Fruit fly (Drosophila melanogaster): Measurements from ENCODE around the gene SkpD.

The SkpD gene

dm6 chrX:19783457-19783856, 29.1 kb upstream of the SkpD start, which contains the start of gene zld:
Gene zld (minus strand): TSS chrX:19783548.
- TF ChIP-seq Pif1A (GFP tag; optimal IDR thresholded peaks at IDR 0.05) (no peak), CG8159 (tag; optimal IDR thresholded peaks at IDR 0.05) (no peak), CG13204 (GFP tag; optimal IDR thresholded peaks at IDR 0.05) (peak; percentile 81), Pif1B (GFP tag; optimal IDR thresholded peaks at IDR 0.05) (no peak), CG14655 (GFP tag; optimal IDR thresholded peaks at IDR 0.05) (no peak), CG4496 (GFP tag; IDR thresholded peaks at IDR 0.05) (peak; percentile 56; the same call in 2 of the 3 replicates), CG9948 (tag; optimal IDR thresholded peaks at IDR 0.05) (no peak), CG17806 (tag; optimal IDR thresholded peaks at IDR 0.05) (no peak)

dm6 chrX:19784875-19785274, 27.7 kb upstream of the SkpD start:
- TF ChIP-seq CG9948 (tag; optimal IDR thresholded peaks at IDR 0.05) (peak; percentile 50), CG12605 (GFP tag; IDR thresholded peaks at IDR 0.05) (peak; percentile 15; the same call in 1 of the 2 replicates), CG8301 (tag; optimal IDR thresholded peaks at IDR 0.05) (peak; percentile 1), Pif1B (GFP tag; optimal IDR thresholded peaks at IDR 0.05) (no peak), CG17806 (tag; optimal IDR thresholded peaks at IDR 0.05) (peak; percentile 47), Ets98B (GFP tag; IDR thresholded peaks at IDR 0.05) (no peak), CG4496 (GFP tag; IDR thresholded peaks at IDR 0.05) (0 out of 3 replicates have a peak, but pooled peaks have one; percentile 27), CG8159 (tag; optimal IDR thresholded peaks at IDR 0.05) (peak; percentile 42), CG15710 (tag; optimal IDR thresholded peaks at IDR 0.05) (peak; percentile 46), CG14655 (GFP tag; optimal IDR thresholded peaks at IDR 0.05) (peak; percentile 27), CG34367 (tag; optimal IDR thresholded peaks at IDR 0.05) (peak; percentile 38), EcR (GFP tag; optimal IDR thresholded peaks at IDR 0.05) (no peak), D1 (tag; optimal IDR thresholded peaks at IDR 0.05) (no peak), gl (tag; optimal IDR thresholded peaks at IDR 0.05) (no peak), Snoo (tag; optimal IDR thresholded peaks at IDR 0.05) (no peak), fd96Ca (GFP tag; IDR thresholded peaks at IDR 0.05) (no peak), rn (GFP tag; IDR thresholded peaks at IDR 0.05) (no peak), CG10348 (GFP tag; IDR thresholded peaks at IDR 0.05) (no peak), Pif1A (GFP tag; optimal IDR thresholded peaks at IDR 0.05) (peak; percentile 18), CG13204 (GFP tag; optimal IDR thresholded peaks at IDR 0.05) (no peak), CG32121 (GFP tag; IDR thresholded peaks at IDR 0.05) (no peak)

- TF ChIP-seq CG12605 (GFP tag; IDR thresholded peaks at IDR 0.05) (no peak), gl (tag; optimal IDR thresholded peaks at IDR 0.05) (no peak), CG8159 (tag; optimal IDR thresholded peaks at IDR 0.05) (no peak), CG15710 (tag; optimal IDR thresholded peaks at IDR 0.05) (no peak), EcR (GFP tag; optimal IDR thresholded peaks at IDR 0.05) (no peak)
Observed at dm6 chrX:19785403-19785802, 27.1 kb upstream of the SkpD start.

dm6 chrX:19786823-19787222, 25.7 kb upstream of the SkpD start:
- TF ChIP-seq CG34367 (tag; optimal IDR thresholded peaks at IDR 0.05) (no peak), CG32121 (GFP tag; IDR thresholded peaks at IDR 0.05) (no peak), CG9948 (tag; optimal IDR thresholded peaks at IDR 0.05) (no peak), CG13204 (GFP tag; optimal IDR thresholded peaks at IDR 0.05) (no peak), CG4496 (GFP tag; IDR thresholded peaks at IDR 0.05) (no peak), gl (tag; optimal IDR thresholded peaks at IDR 0.05) (no peak), D1 (tag; optimal IDR thresholded peaks at IDR 0.05) (no peak), CG17806 (tag; optimal IDR thresholded peaks at IDR 0.05) (no peak), Ets98B (GFP tag; IDR thresholded peaks at IDR 0.05) (no peak), CG15710 (tag; optimal IDR thresholded peaks at IDR 0.05) (no peak), CG8301 (tag; optimal IDR thresholded peaks at IDR 0.05) (no peak)

dm6 chrX:19787921-19788620, 24.5 kb upstream of the SkpD start:
- TF ChIP-seq CG4496 (GFP tag; IDR thresholded peaks at IDR 0.05) (0 out of 3 replicates have a peak, but pooled peaks have one; percentile 21), gl (tag; optimal IDR thresholded peaks at IDR 0.05) (no peak)

dm6 chrX:19788621-19788944, 23.9 kb upstream of the SkpD start:
- TF ChIP-seq CG8159 (tag; optimal IDR thresholded peaks at IDR 0.05), result no peak
- TF ChIP-seq CG15710 (tag; optimal IDR thresholded peaks at IDR 0.05), result no peak
- TF ChIP-seq gl (tag; optimal IDR thresholded peaks at IDR 0.05), result no peak
- no peak for TF ChIP-seq D1 (tag; optimal IDR thresholded peaks at IDR 0.05)
- no peak for TF ChIP-seq Ets98B (GFP tag; IDR thresholded peaks at IDR 0.05)
- TF ChIP-seq CG8301 (tag; optimal IDR thresholded peaks at IDR 0.05), result no peak
- no peak for TF ChIP-seq EcR (GFP tag; optimal IDR thresholded peaks at IDR 0.05)
- TF ChIP-seq CG9948 (tag; optimal IDR thresholded peaks at IDR 0.05), result no peak
- no peak for TF ChIP-seq CG13204 (GFP tag; optimal IDR thresholded peaks at IDR 0.05)
- no peak for TF ChIP-seq Snoo (tag; optimal IDR thresholded peaks at IDR 0.05)
- no peak for TF ChIP-seq CG14655 (GFP tag; optimal IDR thresholded peaks at IDR 0.05)

- TF ChIP-seq CG32121 (GFP tag; IDR thresholded peaks at IDR 0.05), result no peak
- no peak for TF ChIP-seq Pif1B (GFP tag; optimal IDR thresholded peaks at IDR 0.05)
- no peak for TF ChIP-seq CG8301 (tag; optimal IDR thresholded peaks at IDR 0.05)
- TF ChIP-seq Pif1A (GFP tag; optimal IDR thresholded peaks at IDR 0.05), result no peak
- TF ChIP-seq CG14655 (GFP tag; optimal IDR thresholded peaks at IDR 0.05), result no peak
- no peak for TF ChIP-seq CG12605 (GFP tag; IDR thresholded peaks at IDR 0.05)
- TF ChIP-seq CG13204 (GFP tag; optimal IDR thresholded peaks at IDR 0.05), result no peak
- TF ChIP-seq CG9948 (tag; optimal IDR thresholded peaks at IDR 0.05), result no peak
- no peak for TF ChIP-seq D1 (tag; optimal IDR thresholded peaks at IDR 0.05)
- no peak for TF ChIP-seq CG15710 (tag; optimal IDR thresholded peaks at IDR 0.05)
Observed at dm6 chrX:19791832-19792231, 20.7 kb upstream of the SkpD start.
